Worm (Caenorhabditis elegans): ENCODE data around the gene igeg-1.

igeg-1 gene

DNA sequence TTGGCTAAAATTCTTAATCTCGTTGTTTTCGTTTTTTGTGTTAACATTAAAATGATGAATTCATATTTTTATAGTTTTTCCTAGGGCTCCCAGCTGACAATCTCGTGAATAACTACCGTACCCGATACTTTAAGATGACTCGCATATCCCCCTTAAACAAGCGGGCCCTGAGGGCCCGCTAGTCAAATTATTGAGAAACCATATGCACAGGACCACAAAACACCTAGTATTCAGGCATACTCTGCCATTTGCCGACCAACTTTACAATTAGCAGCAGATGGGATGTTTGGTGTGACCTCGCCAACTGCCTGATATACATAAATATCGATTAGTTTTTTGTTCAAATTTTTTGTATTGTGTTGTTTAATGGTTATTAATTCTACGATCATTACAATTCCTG is 34.4 kb downstream of the igeg-1 start, which contains the start of gene F19C7.3:
Gene F19C7.3 (plus strand): TSS at position 301 of the 400 bp plus-strand sequence.
- TF ChIP-seq ztf-11 (tag; optimal IDR thresholded peaks at IDR 0.05) (no peak), ctbp-1 (GFP tag; IDR thresholded peaks at IDR 0.05) (no peak)

DNA sequence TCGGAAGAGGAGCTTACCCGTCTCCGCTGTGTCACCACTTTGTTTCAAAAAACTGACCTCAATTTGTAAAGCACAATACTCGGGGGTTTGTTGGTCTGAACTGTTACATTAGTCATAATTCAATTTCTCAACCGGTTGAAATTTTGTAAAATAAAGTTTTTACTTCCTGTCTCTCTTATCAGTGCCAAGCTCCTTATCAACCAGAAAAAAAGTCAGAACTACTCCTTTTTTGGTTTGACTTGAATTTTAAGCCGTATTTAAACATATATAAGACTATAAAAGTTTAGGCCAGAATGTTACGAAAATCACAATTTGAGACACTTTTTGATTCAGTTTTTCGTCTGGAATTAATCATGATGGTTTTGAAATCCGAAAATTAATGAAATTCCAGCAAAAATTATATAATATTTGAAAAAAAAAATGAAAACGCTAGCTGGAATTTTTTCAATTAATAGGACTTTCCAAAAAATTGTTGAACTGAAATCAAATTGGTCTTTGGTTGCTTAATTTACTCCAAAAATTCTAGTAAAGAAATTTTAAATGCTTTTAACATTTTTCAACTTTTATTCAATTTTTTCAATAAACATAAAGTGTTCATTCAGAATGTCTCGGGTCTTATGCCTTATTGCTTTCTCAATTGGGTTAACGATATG is 37.0 kb downstream of the igeg-1 start, which contains the start of gene F19C7.2:
Gene F19C7.2 (plus strand): TSS at position 603 of the 653 bp plus-strand sequence.
- peak; percentile 16 for TF ChIP-seq nhr-28 (tag; optimal IDR thresholded peaks at IDR 0.05)
- TF ChIP-seq pqm-1 (tag; optimal IDR thresholded peaks at IDR 0.05), result peak; percentile 68
- TF ChIP-seq nhr-102 (tag; optimal IDR thresholded peaks at IDR 0.05), result peak; percentile 47
- no peak for TF ChIP-seq snpc-1.2 (GFP tag; IDR thresholded peaks at IDR 0.05)
- TF ChIP-seq gei-8 (GFP tag; optimal IDR thresholded peaks at IDR 0.05), result no peak
- TF ChIP-seq zip-11 (GFP tag; IDR thresholded peaks at IDR 0.05), result no peak
- no peak for TF ChIP-seq lin-29 (GFP tag; IDR thresholded peaks at IDR 0.05)
- TF ChIP-seq nhr-11 (tag; optimal IDR thresholded peaks at IDR 0.05), result no peak
- TF ChIP-seq fos-1 (tag; optimal IDR thresholded peaks at IDR 0.05), result no peak
- no peak for TF ChIP-seq mdl-1 (tag; optimal IDR thresholded peaks at IDR 0.05)
- TF ChIP-seq dmd-9 (GFP tag; IDR thresholded peaks at IDR 0.05), result no peak
- TF ChIP-seq nhr-77 (tag; optimal IDR thresholded peaks at IDR 0.05), result no peak

DNA sequence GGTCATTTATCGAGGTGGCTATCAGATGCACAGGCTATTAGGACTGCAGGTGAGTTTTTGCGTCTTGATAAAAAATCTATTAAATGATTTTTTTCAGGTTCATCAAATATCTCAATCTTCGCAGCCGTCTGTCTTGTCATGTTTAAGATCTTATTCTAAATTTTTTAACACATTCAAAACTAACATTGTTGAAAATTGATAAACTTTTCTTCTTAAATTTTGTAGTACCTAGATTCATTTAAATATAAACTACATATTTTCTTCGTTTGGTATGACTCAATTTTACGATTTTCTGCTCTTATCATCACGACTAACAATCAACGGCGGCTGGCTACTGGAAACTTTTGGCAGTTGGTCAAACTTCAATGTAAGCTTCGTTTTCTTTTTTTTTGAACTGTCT is 40.1 kb downstream of the igeg-1 start, which contains the start of gene F19C7.4:
Gene F19C7.4 (plus strand): TSS at position 301 of the 400 bp plus-strand sequence.
- TF ChIP-seq ama-1 (optimal IDR thresholded peaks at IDR 0.05) (no peak), nhr-28 (tag; optimal IDR thresholded peaks at IDR 0.05) (peak; percentile 36), ztf-11 (tag; optimal IDR thresholded peaks at IDR 0.05) (no peak), unc-62 (GFP tag; optimal IDR thresholded peaks at IDR 0.05 in 1 of 2) (peak in 1 of 2 experiments; percentile 10), unc-62 (tag; optimal IDR thresholded peaks at IDR 0.05) (no peak), spr-3 (GFP tag; optimal IDR thresholded peaks at IDR 0.05) (no peak)

DNA sequence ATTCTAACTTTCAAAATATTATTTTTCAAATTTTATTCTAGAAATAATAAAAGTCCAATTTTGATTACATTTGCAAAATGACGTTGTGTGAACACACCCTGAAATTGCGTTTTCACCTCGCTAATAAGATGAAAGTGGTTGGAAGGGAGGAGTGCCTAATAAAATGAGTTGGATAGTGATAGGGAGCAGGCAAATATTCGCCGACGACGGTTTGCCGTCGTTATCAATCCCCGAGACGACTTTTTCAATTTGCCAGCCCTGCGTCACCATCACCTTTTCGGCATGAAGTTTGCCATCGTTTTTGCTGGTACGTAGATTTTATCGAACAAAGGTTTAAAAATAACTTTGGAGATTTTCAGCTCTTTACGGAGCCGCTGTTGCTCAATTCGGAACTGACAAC is 43.2 kb downstream of the igeg-1 start, which contains the start of gene nspg-10:
Gene nspg-10 (plus strand): TSS at position 179 of the 400 bp plus-strand sequence.
- TF ChIP-seq dve-1 (tag; optimal IDR thresholded peaks at IDR 0.05; ENCODE audit: insufficient read depth) (peak; percentile 47), php-3 (GFP tag; IDR thresholded peaks at IDR 0.05) (0 out of 2 replicates have a peak, but pooled peaks have one; percentile 29), nhr-77 (tag; optimal IDR thresholded peaks at IDR 0.05) (peak; percentile 37), pqm-1 (tag; optimal IDR thresholded peaks at IDR 0.05) (peak; percentile 85), Y105C5A.15 (GFP tag; IDR thresholded peaks at IDR 0.05) (no peak), aha-1 (tag) (peak; percentile 88), daf-16 (GFP tag; optimal IDR thresholded peaks at IDR 0.05) (no peak), daf-16 (tag; optimal IDR thresholded peaks at IDR 0.05) (peak; percentile 37), daf-19 (GFP tag; conservative IDR thresholded peaks at IDR 0.05) (0 out of 2 replicates have a peak, but pooled peaks have one; percentile 46), nhr-28 (tag; optimal IDR thresholded peaks at IDR 0.05) (peak; percentile 44), zag-1 (tag; optimal IDR thresholded peaks at IDR 0.05) (no peak), nhr-42 (GFP tag; IDR thresholded peaks at IDR 0.05) (no peak), hlh-11 (tag; optimal IDR thresholded peaks at IDR 0.05) (peak; percentile 53)

DNA sequence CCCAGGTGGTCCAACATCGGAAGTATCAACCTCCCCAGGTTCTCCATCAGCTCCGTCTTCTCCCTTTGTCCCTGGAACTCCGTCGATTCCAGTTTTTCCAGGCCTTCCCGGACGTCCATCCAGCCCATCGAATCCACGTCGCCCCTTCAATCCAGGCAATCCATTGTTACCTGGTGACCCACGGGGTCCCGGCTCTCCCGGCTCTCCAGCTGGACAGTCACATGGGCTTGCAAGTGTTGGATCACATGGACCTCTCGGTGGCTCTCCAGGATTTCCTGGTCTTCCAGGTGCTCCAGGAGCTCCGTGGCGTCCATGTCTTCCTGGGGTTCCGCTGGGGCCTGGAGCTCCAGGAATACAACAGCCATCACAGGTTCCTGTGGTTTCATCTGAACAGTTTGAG is 46.2 kb downstream of the igeg-1 start:
- no peak for TF ChIP-seq lin-13 (GFP tag; optimal IDR thresholded peaks at IDR 0.05)
- TF ChIP-seq zag-1 (tag; optimal IDR thresholded peaks at IDR 0.05), result no peak
- TF ChIP-seq nhr-42 (GFP tag; IDR thresholded peaks at IDR 0.05), result no peak
- TF ChIP-seq set-16 (GFP tag; IDR thresholded peaks at IDR 0.05), result peak; percentile 90
- no peak for TF ChIP-seq unc-39 (tag; optimal IDR thresholded peaks at IDR 0.05)
- no peak for TF ChIP-seq zip-11 (GFP tag; IDR thresholded peaks at IDR 0.05)
- no peak for TF ChIP-seq nhr-77 (tag; optimal IDR thresholded peaks at IDR 0.05)
- no peak for TF ChIP-seq nhr-6 (tag; optimal IDR thresholded peaks at IDR 0.05)
- no peak for TF ChIP-seq unc-62 (GFP tag; optimal IDR thresholded peaks at IDR 0.05 in 1 of 2)
- no peak for TF ChIP-seq unc-62 (tag; optimal IDR thresholded peaks at IDR 0.05)
- no peak for TF ChIP-seq rbr-2 (tag; optimal IDR thresholded peaks at IDR 0.05)
- TF ChIP-seq F26F4.8 (GFP tag; conservative IDR thresholded peaks at IDR 0.05), result no peak
- TF ChIP-seq arid-1 (GFP tag; conservative IDR thresholded peaks at IDR 0.05), result no peak
- no peak for TF ChIP-seq saeg-2 (GFP tag; IDR thresholded peaks at IDR 0.05)
- TF ChIP-seq T26A8.4 (GFP tag; IDR thresholded peaks at IDR 0.05), result no peak
- TF ChIP-seq dmd-6 (GFP tag; IDR thresholded peaks at IDR 0.05), result no peak
- TF ChIP-seq hif-1 (tag; optimal IDR thresholded peaks at IDR 0.05), result no peak
- TF ChIP-seq ZK337.2 (GFP tag; IDR thresholded peaks at IDR 0.05), result no peak
- TF ChIP-seq php-3 (GFP tag; IDR thresholded peaks at IDR 0.05), result peak; percentile 5; the same call in 1 of the 2 replicates
- TF ChIP-seq madf-5 (GFP tag; IDR thresholded peaks at IDR 0.05), result 0 out of 4 replicates have a peak, but pooled peaks of 1 of the 2 experiments have one; percentile 4
- TF ChIP-seq lin-15B (tag; optimal IDR thresholded peaks at IDR 0.05), result no peak
- TF ChIP-seq ceh-28 (tag; optimal IDR thresholded peaks at IDR 0.05), result no peak
- TF ChIP-seq mdl-1 (tag; optimal IDR thresholded peaks at IDR 0.05), result no peak

All from whole organism, L4 larva.